Fruit fly (Drosophila melanogaster): ENCODE results near the gene Nmd3.

The Nmd3 gene

DNA sequence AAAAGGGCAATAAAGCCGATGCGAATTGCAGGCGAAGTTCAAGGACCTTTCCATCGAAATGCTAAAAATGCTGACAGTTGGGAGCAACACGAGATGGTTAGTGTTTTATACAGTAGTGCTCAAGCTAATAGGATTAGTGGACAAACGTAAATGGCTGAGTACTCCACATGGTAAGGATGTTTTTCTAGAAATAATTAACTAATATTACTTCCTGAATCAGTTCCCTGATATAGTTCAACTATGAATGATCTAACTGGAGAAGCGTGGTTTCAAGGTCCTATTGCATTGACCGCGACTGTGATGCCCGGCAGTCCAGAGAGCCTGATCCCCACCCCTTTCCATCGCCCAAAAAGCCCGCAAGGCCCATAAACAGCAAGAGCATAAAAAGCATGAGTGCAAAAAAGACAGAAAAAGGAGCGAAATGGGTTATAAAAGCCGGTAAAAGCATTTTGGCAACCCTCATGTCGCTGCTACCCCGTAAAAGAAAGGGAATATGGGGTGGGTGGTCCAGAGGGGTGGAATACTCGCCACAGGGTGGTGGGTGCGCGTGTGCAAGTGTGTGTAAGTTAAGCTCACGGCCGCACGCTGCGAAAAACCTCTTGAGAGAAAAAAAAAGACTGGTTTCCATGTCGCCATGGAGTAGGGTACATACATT lies 50.1 kb downstream of the Nmd3 start (continued):
- TF ChIP-seq prd (optimal IDR thresholded peaks at IDR 0.05) (no peak), prd (GFP tag; IDR thresholded peaks at IDR 0.05) (peak; percentile 78), ap (GFP tag; IDR thresholded peaks at IDR 0.05) (no peak; the same call in 1 of the 2 replicates), NK7.1 (GFP tag; optimal IDR thresholded peaks at IDR 0.05) (no peak), row (GFP tag; IDR thresholded peaks at IDR 0.05) (peak; percentile 74), Asciz (GFP tag; optimal IDR thresholded peaks at IDR 0.05) (peak; percentile 21), CG4730 (GFP tag; IDR thresholded peaks at IDR 0.05) (no peak), CG7963 (GFP tag; IDR thresholded peaks at IDR 0.05; ENCODE audit: partially characterized antibody) (no peak), fd3F (GFP tag; optimal IDR thresholded peaks at IDR 0.05) (peak; percentile 25), Nf-YB (GFP tag; optimal IDR thresholded peaks at IDR 0.05) (peak; percentile 45), gcm2 (GFP tag; optimal IDR thresholded peaks at IDR 0.05) (no peak), CG8359 (GFP tag; optimal IDR thresholded peaks at IDR 0.05; ENCODE audit: borderline replicate concordance) (peak; percentile 60), Dip2 (GFP tag; IDR thresholded peaks at IDR 0.05) (no peak), CG6683 (GFP tag; optimal IDR thresholded peaks at IDR 0.05) (peak; percentile 14), run (tag; optimal IDR thresholded peaks at IDR 0.05) (peak; percentile 26), trem (tag; optimal IDR thresholded peaks at IDR 0.05) (peak; percentile 59), stwl (tag; optimal IDR thresholded peaks at IDR 0.05) (no peak), CG4328 (GFP tag; optimal IDR thresholded peaks at IDR 0.05) (peak; percentile 6), CG9727 (GFP tag; optimal IDR thresholded peaks at IDR 0.05) (peak; percentile 64), maf-S (GFP tag; optimal IDR thresholded peaks at IDR 0.05) (peak; percentile 7), Ravus (GFP tag; IDR thresholded peaks at IDR 0.05) (no peak), pita (GFP tag; optimal IDR thresholded peaks at IDR 0.05) (no peak), CG4707 (GFP tag; optimal IDR thresholded peaks at IDR 0.05) (peak; percentile 48), ase (GFP tag; IDR thresholded peaks at IDR 0.05) (0 out of 3 replicates have a peak, but pooled peaks have one; percentile 44), shn (GFP tag; optimal IDR thresholded peaks at IDR 0.05) (peak; percentile 13), org-1 (GFP tag; optimal IDR thresholded peaks at IDR 0.05) (peak; percentile 51), CG33213 (GFP tag; optimal IDR thresholded peaks at IDR 0.05) (peak; percentile 1), CG1233 (GFP tag; optimal IDR thresholded peaks at IDR 0.05) (peak; percentile 46), CHES-1-like (GFP tag; optimal IDR thresholded peaks at IDR 0.05) (peak; percentile 46), CG2199 (GFP tag; IDR thresholded peaks at IDR 0.05) (no peak), Bteb2 (GFP tag; optimal IDR thresholded peaks at IDR 0.05) (peak; percentile 36), CG1832 (GFP tag; optimal IDR thresholded peaks at IDR 0.05) (no peak), sd (tag; optimal IDR thresholded peaks at IDR 0.05) (no peak), sna (GFP tag; IDR thresholded peaks at IDR 0.05; ENCODE audit: partially characterized antibody) (no peak), CG16779 (GFP tag; IDR thresholded peaks at IDR 0.05) (no peak), CoRest (tag; optimal IDR thresholded peaks at IDR 0.05) (peak; percentile 68), CG9817 (tag; optimal IDR thresholded peaks at IDR 0.05) (peak; percentile 56), Xrp1 (GFP tag; IDR thresholded peaks at IDR 0.05) (peak; percentile 74), CG6689 (GFP tag; IDR thresholded peaks at IDR 0.05) (peak; percentile 65), CG13287 (GFP tag; IDR thresholded peaks at IDR 0.05; ENCODE audit: partially characterized antibody) (no peak), CG6254 (GFP tag; optimal IDR thresholded peaks at IDR 0.05) (peak; percentile 66), sqz (GFP tag; optimal IDR thresholded peaks at IDR 0.05) (no peak), Chrac-16 (GFP tag; optimal IDR thresholded peaks at IDR 0.05) (peak; percentile 57), Mes4 (GFP tag; optimal IDR thresholded peaks at IDR 0.05) (peak; percentile 59), Side (GFP tag; optimal IDR thresholded peaks at IDR 0.05) (peak; percentile 42), Deaf1 (tag; optimal IDR thresholded peaks at IDR 0.05) (peak; percentile 4), CG12942 (GFP tag; optimal IDR thresholded peaks at IDR 0.05) (no peak), kni (GFP tag; optimal IDR thresholded peaks at IDR 0.05) (no peak), CG12236 (GFP tag; optimal IDR thresholded peaks at IDR 0.05) (no peak), wor (GFP tag; IDR thresholded peaks at IDR 0.05) (no peak)

All from whole organism, embryonic.